Fruit fly (Drosophila melanogaster): ENCODE data around the gene jp.
A peak's percentile ranks its signal among the peaks of the same experiment; 100 is the strongest.

jp gene

DNA sequence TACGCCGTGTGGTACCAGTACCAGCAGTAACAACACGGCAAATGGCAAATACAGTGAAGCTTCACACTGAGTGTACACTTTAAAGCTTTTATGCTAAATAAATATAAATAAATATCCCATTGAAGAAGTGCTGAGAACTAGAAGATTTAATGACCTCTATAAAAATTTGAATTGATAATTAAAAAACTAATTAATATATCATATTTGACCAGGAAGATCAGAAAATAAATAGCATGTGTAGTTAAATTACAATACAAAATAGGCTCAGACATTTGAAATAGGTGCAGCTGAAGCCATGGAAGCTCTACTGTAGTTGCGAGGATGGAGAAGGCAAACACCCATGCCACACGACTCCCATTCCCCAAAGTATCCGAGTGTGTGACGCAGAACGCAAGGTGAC lies 2.0 kb downstream of the jp start (continued):
- TF ChIP-seq slou (GFP tag; optimal IDR thresholded peaks at IDR 0.05) (no peak), CG7556 (GFP tag; optimal IDR thresholded peaks at IDR 0.05) (peak; percentile 58), CG7987 (GFP tag; optimal IDR thresholded peaks at IDR 0.05) (no peak), bbx (GFP tag; IDR thresholded peaks at IDR 0.05; ENCODE audit: partially characterized antibody) (no peak), CG43689 (GFP tag; IDR thresholded peaks at IDR 0.05) (no peak), HmgD (GFP tag; optimal IDR thresholded peaks at IDR 0.05) (no peak), sisA (GFP tag; IDR thresholded peaks at IDR 0.05) (0 out of 2 replicates have a peak, but pooled peaks have one; percentile 35), CG14860 (GFP tag; IDR thresholded peaks at IDR 0.05; ENCODE audit: partially characterized antibody) (no peak), CG9817 (tag; optimal IDR thresholded peaks at IDR 0.05) (peak; percentile 57), CG13424 (tag; optimal IDR thresholded peaks at IDR 0.05) (peak; percentile 60), Sry-β (GFP tag; optimal IDR thresholded peaks at IDR 0.05) (no peak), TFAM (GFP tag; optimal IDR thresholded peaks at IDR 0.05) (no peak), chinmo (GFP tag; IDR thresholded peaks at IDR 0.05; ENCODE audit: partially characterized antibody) (no peak), D19A (tag; optimal IDR thresholded peaks at IDR 0.05) (peak; percentile 40), CG11560 (tag; IDR thresholded peaks at IDR 0.05) (peak; percentile 43; the same call in 1 of the 3 replicates), vfl (GFP tag; optimal IDR thresholded peaks at IDR 0.05) (no peak), mirr (GFP tag; optimal IDR thresholded peaks at IDR 0.05) (no peak), Nf-YB (GFP tag; optimal IDR thresholded peaks at IDR 0.05) (no peak), Xbp1 (GFP tag; optimal IDR thresholded peaks at IDR 0.05) (peak; percentile 51), amos (GFP tag; IDR thresholded peaks at IDR 0.05; ENCODE audit: partially characterized antibody) (no peak), org-1 (GFP tag; optimal IDR thresholded peaks at IDR 0.05) (no peak), C15 (GFP tag; IDR thresholded peaks at IDR 0.05) (no peak), CG7786 (GFP tag; optimal IDR thresholded peaks at IDR 0.05) (no peak), CG1602 (GFP tag; optimal IDR thresholded peaks at IDR 0.05) (peak; percentile 2), twi (tag; optimal IDR thresholded peaks at IDR 0.05) (no peak), Antp (GFP tag; optimal IDR thresholded peaks at IDR 0.05) (no peak), CG8388 (GFP tag; optimal IDR thresholded peaks at IDR 0.05) (peak; percentile 36), H2.0 (GFP tag; IDR thresholded peaks at IDR 0.05) (no peak), MTF-1 (GFP tag; optimal IDR thresholded peaks at IDR 0.05; ENCODE audit: borderline replicate concordance) (no peak), Kr (GFP tag; optimal IDR thresholded peaks at IDR 0.05) (no peak), hbn (GFP tag; IDR thresholded peaks at IDR 0.05; ENCODE audit: partially characterized antibody) (no peak), Fer1 (GFP tag; optimal IDR thresholded peaks at IDR 0.05) (peak; percentile 54), grau (tag; optimal IDR thresholded peaks at IDR 0.05) (peak; percentile 85), CG32772 (GFP tag; IDR thresholded peaks at IDR 0.05) (no peak), lov (optimal IDR thresholded peaks at IDR 0.05) (no peak), lov (GFP tag; IDR thresholded peaks at IDR 0.05) (no peak), gce (GFP tag; IDR thresholded peaks at IDR 0.05) (no peak), CG1647 (GFP tag; optimal IDR thresholded peaks at IDR 0.05) (no peak), trem (tag; optimal IDR thresholded peaks at IDR 0.05) (no peak), usp (GFP tag; optimal IDR thresholded peaks at IDR 0.05) (no peak), crp (GFP tag; optimal IDR thresholded peaks at IDR 0.05) (no peak), pum (GFP tag; optimal IDR thresholded peaks at IDR 0.05) (no peak), nmo (GFP tag; optimal IDR thresholded peaks at IDR 0.05) (peak; percentile 54), Ssrp (tag; optimal IDR thresholded peaks at IDR 0.05) (peak; percentile 51), CG6813 (GFP tag; optimal IDR thresholded peaks at IDR 0.05) (no peak), gsb-n (tag; optimal IDR thresholded peaks at IDR 0.05) (no peak), CG18599 (GFP tag; optimal IDR thresholded peaks at IDR 0.05) (peak; percentile 68), Sry-δ (GFP tag; optimal IDR thresholded peaks at IDR 0.05) (no peak), CG34224 (GFP tag; IDR thresholded peaks at IDR 0.05; ENCODE audit: partially characterized antibody) (no peak), CG7745 (tag; optimal IDR thresholded peaks at IDR 0.05) (no peak), CG32767 (GFP tag; IDR thresholded peaks at IDR 0.05) (0 out of 2 replicates have a peak, but pooled peaks have one; percentile 33)

Data from whole organism, embryonic.